Fruit fly (Drosophila melanogaster) whole organism, embryonic: Measurements from ENCODE around the gene Acf.

Experiments used
- Antp ChIP-seq: fragments of 200-800 bp; sonication (Bioruptor generic); optimal IDR thresholded peaks from 3 replicates; lab custom pipeline; 2016; ENCODE audit warnings: missing biosample characterization, missing genetic modification characterization
- Atf6 ChIP-seq: fragments of 200-800 bp; sonication (Bioruptor generic); IDR thresholded peaks from 2 replicates; pipeline ENCODE4 v1.3.6; 2022; ENCODE audit warnings: missing biosample characterization, missing genetic modification characterization
- CG10267 ChIP-seq: fragments of 200-800 bp; sonication (Bioruptor generic); optimal IDR thresholded peaks from 2 replicates; lab custom pipeline; 2018; ENCODE audit warnings: missing biosample characterization, mild to moderate bottlenecking, missing genetic modification characterization, moderate library complexity
- CG10462 ChIP-seq: fragments of 200-800 bp; sonication (Bioruptor generic); optimal IDR thresholded peaks from 2 replicates; lab custom pipeline; 2016; ENCODE audit warnings: missing biosample characterization, missing genetic modification characterization
- CG12744 ChIP-seq: fragments of 200-800 bp; sonication (Bioruptor generic); optimal IDR thresholded peaks from 2 replicates; lab custom pipeline; 2016; ENCODE audit warnings: missing biosample characterization, missing genetic modification characterization
- CG13287 ChIP-seq: fragments of 200-800 bp; sonication (Bioruptor generic); IDR thresholded peaks from 2 replicates; pipeline ENCODE4 v1.3.6; 2022; ENCODE audit warnings: missing biosample characterization, missing genetic modification characterization; ENCODE audit not compliant: partially characterized antibody
- CG13624 ChIP-seq: fragments of 200-800 bp; sonication (Bioruptor generic); optimal IDR thresholded peaks from 2 replicates; lab custom pipeline; 2016; ENCODE audit warnings: missing biosample characterization, missing genetic modification characterization
- CG14710 ChIP-seq: fragments of 200-800 bp; sonication (Bioruptor generic); optimal IDR thresholded peaks from 3 replicates; lab custom pipeline; 2019; ENCODE audit warnings: missing biosample characterization, mild to moderate bottlenecking, missing genetic modification characterization, moderate library complexity
- CG34224 ChIP-seq: fragments of 200-800 bp; sonication (Bioruptor generic); IDR thresholded peaks from 3 replicates; pipeline ENCODE4 v1.3.6; 2022; ENCODE audit warnings: missing biosample characterization, missing genetic modification characterization; ENCODE audit not compliant: partially characterized antibody
- CG4360 ChIP-seq: fragments of 200-800 bp; sonication (Bioruptor generic); IDR thresholded peaks from 2 replicates; pipeline ENCODE4 v1.3.6; 2022; ENCODE audit warnings: missing biosample characterization, missing genetic modification characterization
- CG6175 ChIP-seq: fragments of 200-800 bp; sonication (Bioruptor generic); IDR thresholded peaks from 3 replicates; pipeline ENCODE4 v1.3.6; 2022; ENCODE audit warnings: missing biosample characterization, missing genetic modification characterization
- CG6791 ChIP-seq: fragments of 200-800 bp; sonication (Bioruptor generic); IDR thresholded peaks from 3 replicates; pipeline ENCODE4 v1.3.6; 2022; ENCODE audit warnings: missing biosample characterization, missing genetic modification characterization; ENCODE audit not compliant: partially characterized antibody
- CG7928 ChIP-seq: fragments of 200-800 bp; sonication (Bioruptor generic); optimal IDR thresholded peaks from 2 replicates; lab custom pipeline; 2017; ENCODE audit warnings: missing biosample characterization, mild to moderate bottlenecking, missing genetic modification characterization
- CG9437 ChIP-seq: fragments of 200-800 bp; sonication (Bioruptor generic); optimal IDR thresholded peaks from 2 replicates; lab custom pipeline; 2018; ENCODE audit warnings: missing biosample characterization, mild to moderate bottlenecking, missing genetic modification characterization
- CkIIα-i1 ChIP-seq: fragments of 200-800 bp; sonication (Bioruptor generic); IDR thresholded peaks from 2 replicates; pipeline ENCODE4 v1.3.6; 2022; ENCODE audit warnings: missing biosample characterization, missing genetic modification characterization
- Dip2 ChIP-seq: fragments of 200-800 bp; sonication (Bioruptor generic); IDR thresholded peaks from 2 replicates; pipeline ENCODE4 v1.3.6; 2022; ENCODE audit warnings: missing biosample characterization, missing genetic modification characterization
- GATAe ChIP-seq: fragments of 200-800 bp; sonication (Bioruptor generic); conservative IDR thresholded peaks from 2 replicates; pipeline ENCODE4 v1.3.6; 2022; ENCODE audit warnings: missing biosample characterization, missing genetic modification characterization
- Hand ChIP-seq: fragments of 200-800 bp; sonication (Bioruptor generic); optimal IDR thresholded peaks from 2 replicates; lab custom pipeline; 2017; ENCODE audit warnings: mild to moderate bottlenecking, missing biosample characterization, missing genetic modification reagents, missing genetic modification characterization
- HmgZ ChIP-seq: fragments of 200-800 bp; sonication (Bioruptor generic); optimal IDR thresholded peaks from 2 replicates; lab custom pipeline; 2018; ENCODE audit warnings: missing biosample characterization, mild to moderate bottlenecking, missing genetic modification characterization
- Kr ChIP-seq: fragments of 200-800 bp; sonication (Bioruptor generic); optimal IDR thresholded peaks from 2 replicates; lab custom pipeline; 2017; ENCODE audit warnings: missing biosample characterization, mild to moderate bottlenecking, missing genetic modification characterization
- Oaz ChIP-seq: fragments of 200-800 bp; sonication (Bioruptor generic); IDR thresholded peaks from 2 replicates; pipeline ENCODE4 v1.3.6; 2022; ENCODE audit warnings: missing biosample characterization, missing genetic modification characterization
- Oli ChIP-seq: fragments of 200-800 bp; sonication (Bioruptor generic); optimal IDR thresholded peaks from 2 replicates; lab custom pipeline; 2018; ENCODE audit warnings: missing biosample characterization, mild to moderate bottlenecking, missing genetic modification characterization, moderate library complexity
- Opbp ChIP-seq: fragments of 200-800 bp; sonication (Bioruptor generic); IDR thresholded peaks from 3 replicates; pipeline ENCODE4 v1.3.6; 2022; ENCODE audit warnings: missing biosample characterization, missing genetic modification characterization; ENCODE audit not compliant: partially characterized antibody
- Rx ChIP-seq: fragments of 200-800 bp; sonication (Bioruptor generic); IDR thresholded peaks from 2 replicates; pipeline ENCODE4 v1.3.6; 2022; ENCODE audit warnings: missing biosample characterization, missing genetic modification characterization
- Scr ChIP-seq: fragments of 200-800 bp; sonication (Bioruptor generic); IDR thresholded peaks from 2 replicates; pipeline ENCODE4 v1.3.6; 2022; ENCODE audit warnings: missing biosample characterization, missing genetic modification characterization; ENCODE audit not compliant: partially characterized antibody
- Trl ChIP-seq, 3 experiments: fragments of >200 bp in 2 of 3; fragments of 200-800 bp in 1 of 3; sonication (Bioruptor generic) in 1 of 3; optimal IDR thresholded peaks; 2 replicates in 1 of 3; 3 replicates in 2 of 3; lab custom pipeline; 2016 to 2017; ENCODE audit warnings: missing biosample characterization in 1 of 3, missing genetic modification characterization in 1 of 3
- Xrp1 ChIP-seq: fragments of 200-800 bp; sonication (Bioruptor generic); IDR thresholded peaks from 2 replicates; pipeline ENCODE4 v1.3.6; 2022; ENCODE audit warnings: missing biosample characterization, missing genetic modification characterization
- ato ChIP-seq: fragments of 200-800 bp; sonication (Bioruptor generic); IDR thresholded peaks from 2 replicates; pipeline ENCODE4 v1.3.6; 2022; ENCODE audit warnings: missing biosample characterization, missing genetic modification characterization; ENCODE audit not compliant: partially characterized antibody
- bbx ChIP-seq: fragments of 200-800 bp; sonication (Bioruptor generic); IDR thresholded peaks from 2 replicates; pipeline ENCODE4 v1.3.6; 2022; ENCODE audit warnings: missing biosample characterization, missing genetic modification characterization; ENCODE audit not compliant: partially characterized antibody
- bowl ChIP-seq: fragments of 200-800 bp; sonication (Bioruptor generic); IDR thresholded peaks from 2 replicates; pipeline ENCODE4 v1.3.6; 2022; ENCODE audit warnings: missing biosample characterization, missing genetic modification characterization
- chm ChIP-seq: fragments of 200-800 bp; sonication (Bioruptor generic); IDR thresholded peaks from 2 replicates; pipeline ENCODE4 v1.3.6; 2022; ENCODE audit warnings: missing biosample characterization, missing genetic modification characterization
- ci ChIP-seq: fragments of 200-800 bp; sonication (Bioruptor generic); IDR thresholded peaks from 3 replicates; pipeline ENCODE4 v1.3.6; 2022; ENCODE audit warnings: missing biosample characterization, missing genetic modification characterization
- crol ChIP-seq: fragments of 200-800 bp; sonication (Bioruptor generic); IDR thresholded peaks from 2 replicates; pipeline ENCODE4 v1.3.6; 2022; ENCODE audit warnings: missing biosample characterization, missing genetic modification characterization
- en ChIP-seq: fragments of 200-800 bp; sonication (Bioruptor generic); optimal IDR thresholded peaks from 2 replicates; lab custom pipeline; 2016; ENCODE audit warnings: missing biosample characterization, missing genetic modification characterization
- h ChIP-seq: fragments of >200 bp; optimal IDR thresholded peaks from 2 replicates; lab custom pipeline; 2017
- lov ChIP-seq, 2 experiments: fragments of 200-800 bp in 1 of 2; fragments of >200 bp in 1 of 2; sonication (Bioruptor generic) in 1 of 2; IDR thresholded peaks in 1 of 2; optimal IDR thresholded peaks in 1 of 2; 2 replicates in 1 of 2; 3 replicates in 1 of 2; pipeline versions ENCODE4 v1.3.6 to Lab custom; 2017 to 2022; ENCODE audit warnings: missing biosample characterization in 1 of 2, missing genetic modification characterization in 1 of 2
- mld ChIP-seq: fragments of 200-800 bp; sonication (Bioruptor generic); IDR thresholded peaks from 3 replicates; pipeline ENCODE4 v1.3.6; 2022; ENCODE audit warnings: missing biosample characterization, missing genetic modification characterization; ENCODE audit not compliant: partially characterized antibody
- nerfin-1 ChIP-seq: fragments of 200-800 bp; sonication (Bioruptor generic); optimal IDR thresholded peaks from 3 replicates; lab custom pipeline; 2019; ENCODE audit warnings: missing biosample characterization, mild to moderate bottlenecking, missing genetic modification characterization, moderate library complexity
- pfk ChIP-seq: fragments of 200-800 bp; sonication (Bioruptor generic); optimal IDR thresholded peaks from 2 replicates; lab custom pipeline; 2018; ENCODE audit warnings: missing biosample characterization, mild to moderate bottlenecking, missing genetic modification characterization, moderate library complexity
- pita ChIP-seq: fragments of 200-800 bp; sonication (Bioruptor generic); optimal IDR thresholded peaks from 2 replicates; lab custom pipeline; 2017; ENCODE audit warnings: missing biosample characterization, mild to moderate bottlenecking, missing genetic modification characterization
- rib ChIP-seq: fragments of 200-800 bp; sonication (Bioruptor generic); IDR thresholded peaks from 2 replicates; pipeline ENCODE4 v1.3.6; 2022; ENCODE audit warnings: missing biosample characterization, missing genetic modification characterization
- sd ChIP-seq: fragments of 200-800 bp; sonication (Bioruptor generic); optimal IDR thresholded peaks from 3 replicates; lab custom pipeline; 2018; ENCODE audit warnings: missing biosample characterization, mild to moderate bottlenecking, missing genetic modification characterization, moderate library complexity
- seq ChIP-seq: fragments of 200-800 bp; sonication (Bioruptor generic); IDR thresholded peaks from 2 replicates; pipeline ENCODE4 v1.3.6; 2022; ENCODE audit warnings: missing biosample characterization, missing genetic modification characterization
- sr ChIP-seq: fragments of 200-800 bp; sonication (Bioruptor generic); IDR thresholded peaks from 3 replicates; pipeline ENCODE4 v1.3.6; 2022; ENCODE audit warnings: missing biosample characterization, missing genetic modification characterization
- zfh1 ChIP-seq: fragments of 200-800 bp; sonication (Bioruptor generic); IDR thresholded peaks from 3 replicates; pipeline ENCODE4 v1.3.6; 2022; ENCODE audit warnings: missing biosample characterization, missing genetic modification characterization

Gene Acf

DNA sequence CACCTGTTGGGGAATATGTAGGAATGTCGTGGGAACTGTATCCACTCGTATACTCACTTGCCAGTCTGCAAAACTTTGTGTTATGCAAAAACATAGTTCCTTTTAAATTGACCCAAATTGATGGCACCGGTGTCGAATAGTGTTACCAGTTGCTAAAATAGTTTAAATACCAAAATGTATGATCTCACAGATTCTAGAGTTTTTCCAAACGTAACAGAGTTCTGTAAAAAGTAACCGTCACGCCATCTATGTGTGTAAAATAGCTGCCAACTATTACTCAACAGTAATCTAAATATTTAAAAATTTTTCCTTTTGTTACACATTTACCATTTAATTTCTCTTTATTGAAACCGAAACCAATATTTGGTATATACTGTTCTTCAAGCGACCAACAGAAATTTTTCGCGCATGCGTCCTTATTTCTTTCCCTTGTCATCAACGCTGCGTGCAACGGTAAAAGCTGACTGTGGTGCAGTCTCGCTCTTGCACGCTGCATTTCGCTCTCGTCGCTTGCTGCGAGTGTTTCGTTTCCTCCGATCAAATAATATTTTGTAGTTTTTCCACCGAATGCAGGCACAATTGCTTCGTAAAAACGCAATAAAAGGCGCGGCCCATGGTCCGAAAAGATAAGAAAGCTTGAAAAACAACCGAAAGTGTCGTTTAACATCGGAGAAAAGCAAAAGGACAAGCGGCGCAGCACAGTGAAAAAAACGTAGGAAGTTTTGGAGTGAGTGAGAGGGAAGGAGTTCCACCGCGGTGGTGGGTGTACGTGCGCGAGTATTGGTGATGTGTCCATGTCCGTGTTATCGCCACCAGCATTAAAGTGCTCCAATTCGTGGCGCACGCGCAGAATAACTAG, 18.6 kb downstream of the Acf start, which contains the start of the genes FeCH and RhoGAP100F (continued):
- TF ChIP-seq Dip2 (GFP tag; lab: Robert Waterston, UW) (peak; percentile 87), h (lab: Kevin White, UChicago) (no peak), CG34224 (0 out of 3 replicates have a peak, but pooled peaks have one; percentile 7), CG14710 (tag; lab: Kevin White, UChicago) (peak; percentile 34), HmgZ (tag; lab: Kevin White, UChicago) (peak; percentile 2), CG9437 (peak; percentile 20), Hand (GFP tag; lab: Kevin White, UChicago) (peak; percentile 5), en (GFP tag; lab: Kevin White, UChicago) (no peak), Scr (GFP tag; lab: Robert Waterston, UW) (0 out of 2 replicates have a peak, but pooled peaks have one; percentile 15)

- TF ChIP-seq CG6175 (no peak), CG12744 (GFP tag; lab: Kevin White, UChicago) (no peak), crol (GFP tag; lab: Robert Waterston, UW) (peak; percentile 66), CG13624 (no peak), CG10462 (no peak), Xrp1 (GFP tag; lab: Robert Waterston, UW) (no peak), Trl (optimal IDR thresholded peaks at IDR 0.05; lab: Kevin White, UChicago) (peak in 1 of 2 experiments; percentile 31), Trl (GFP tag; optimal IDR thresholded peaks at IDR 0.05; lab: Kevin White, UChicago) (no peak), nerfin-1 (tag; lab: Kevin White, UChicago) (peak; percentile 97), ato (peak; percentile 11; the same call in 1 of the 2 replicates), zfh1 (GFP tag; lab: Robert Waterston, UW) (0 out of 3 replicates have a peak, but pooled peaks have one; percentile 14), lov (optimal IDR thresholded peaks at IDR 0.05; lab: Kevin White, UChicago) (no peak), lov (GFP tag; IDR thresholded peaks at IDR 0.05; lab: Robert Waterston, UW) (no peak), sr (GFP tag; lab: Robert Waterston, UW) (no peak), Antp (GFP tag; lab: Kevin White, UChicago) (no peak), CG4360 (GFP tag; lab: Robert Waterston, UW) (no peak), rib (GFP tag; lab: Robert Waterston, UW) (0 out of 2 replicates have a peak, but pooled peaks have one; percentile 27), chm (GFP tag; lab: Robert Waterston, UW) (no peak), sd (tag; lab: Kevin White, UChicago) (peak; percentile 74), CG7928 (GFP tag; lab: Kevin White, UChicago) (no peak), Rx (GFP tag; lab: Robert Waterston, UW) (no peak), bowl (no peak), mld (GFP tag; lab: Robert Waterston, UW) (no peak; the same call in 2 of the 3 replicates), GATAe (no peak), Opbp (GFP tag; lab: Robert Waterston, UW) (peak; percentile 61; the same call in 1 of the 3 replicates), CG10267 (tag; lab: Kevin White, UChicago) (no peak), Oaz (no peak), seq (GFP tag; lab: Robert Waterston, UW) (0 out of 2 replicates have a peak, but pooled peaks have one; percentile 1), Hand (GFP tag; lab: Kevin White, UChicago) (no peak), Kr (GFP tag; lab: Kevin White, UChicago) (no peak), CkIIα-i1 (GFP tag; lab: Robert Waterston, UW) (no peak), CG6791 (GFP tag; lab: Robert Waterston, UW) (peak; percentile 54; the same call in 1 of the 3 replicates), CG13287 (GFP tag; lab: Robert Waterston, UW) (no peak), ci (0 out of 3 replicates have a peak, but pooled peaks have one; percentile 44), Oli (tag; lab: Kevin White, UChicago) (no peak), bbx (GFP tag; lab: Robert Waterston, UW) (peak; percentile 68), pfk (GFP tag; lab: Kevin White, UChicago) (no peak), pita (no peak), CG9437 (no peak), Atf6 (GFP tag; lab: Robert Waterston, UW) (no peak)
Observed at dm6 chr3R:31812976-31813298, 19.2 kb downstream of the Acf start.
